Worm (Caenorhabditis elegans) whole organism, L1 larva: Measurements from ENCODE around the gene rml-3.
A peak's percentile ranks its signal among the peaks of the same experiment; 100 is the strongest.

ENCODE experiments used
- C16A3.4 ChIP-seq: fragments of 150-350 bp; optimal IDR thresholded peaks from 2 replicates; lab custom pipeline; 2014; ENCODE audit warnings: missing biosample characterization, missing genetic modification characterization
- alr-1 ChIP-seq: fragments of 200-800 bp; sonication (Bioruptor generic); optimal IDR thresholded peaks from 2 replicates; lab custom pipeline; 2018; ENCODE audit warnings: borderline replicate concordance, mild to moderate bottlenecking, missing genetic modification characterization, missing compliant biosample characterization
- aly-2 ChIP-seq: fragments of 150-350 bp; optimal IDR thresholded peaks from 2 replicates; lab custom pipeline; 2014; ENCODE audit warnings: missing biosample characterization, missing genetic modification characterization
- ama-1 ChIP-seq: fragments of 150-350 bp; optimal IDR thresholded peaks from 2 replicates; lab custom pipeline; 2014
- blmp-1 ChIP-seq: fragments of 150-350 bp; optimal IDR thresholded peaks from 2 replicates; lab custom pipeline; 2014; ENCODE audit warnings: missing biosample characterization, missing genetic modification characterization
- ceh-63 ChIP-seq: fragments of 200-800 bp; sonication (Bioruptor generic); optimal IDR thresholded peaks from 2 replicates; lab custom pipeline; 2018; ENCODE audit warnings: mild to moderate bottlenecking, missing genetic modification characterization, missing compliant biosample characterization
- ceh-8 ChIP-seq: fragments of 200-800 bp; sonication (Bioruptor generic); optimal IDR thresholded peaks from 2 replicates; lab custom pipeline; 2018; ENCODE audit warnings: mild to moderate bottlenecking, missing genetic modification characterization, moderate library complexity, missing compliant biosample characterization
- ceh-90 ChIP-seq: sonication (generic microtip); optimal IDR thresholded peaks from 2 replicates; lab custom pipeline; 2016; ENCODE audit warnings: missing genetic modification characterization, missing compliant biosample characterization
- ces-1 ChIP-seq: fragments of 150-350 bp; optimal IDR thresholded peaks from 2 replicates; lab custom pipeline; 2014; ENCODE audit warnings: missing biosample characterization, missing genetic modification reagents, missing genetic modification characterization
- dpl-1 ChIP-seq, 3 experiments: fragments of 150-350 bp in 2 of 3; sonication (generic microtip) in 1 of 3; optimal IDR thresholded peaks; 2 replicates each; lab custom pipeline; 2014 to 2017; ENCODE audit warnings: missing biosample characterization in 3 of 3, missing genetic modification characterization in 3 of 3, missing genetic modification reagents in 3 of 3
- dsc-1 ChIP-seq: sonication (generic microtip); optimal IDR thresholded peaks from 2 replicates; lab custom pipeline; 2016; ENCODE audit warnings: mild to moderate bottlenecking, missing genetic modification characterization, missing compliant biosample characterization
- elt-3 ChIP-seq, 6 experiments: fragments of 150-350 bp in 1 of 6; sonication (generic microtip); optimal IDR thresholded peaks; 2 replicates each; lab custom pipeline; 2017 to 2018; ENCODE audit warnings: missing biosample characterization in 6 of 6, missing genetic modification characterization in 6 of 6, inconsistent platforms in 1 of 6
- ets-5 ChIP-seq: fragments of 200-800 bp; sonication (Bioruptor generic); IDR thresholded peaks from 2 replicates; pipeline ENCODE4 v1.3.6; 2022; ENCODE audit warnings: missing genetic modification characterization, missing compliant biosample characterization
- fkh-10 ChIP-seq: sonication (generic microtip); optimal IDR thresholded peaks from 2 replicates; lab custom pipeline; 2017; ENCODE audit warnings: missing biosample characterization, missing genetic modification reagents, missing genetic modification characterization
- fos-1 ChIP-seq: fragments of 150-350 bp; optimal IDR thresholded peaks from 2 replicates; lab custom pipeline; 2014; ENCODE audit warnings: missing biosample characterization, missing genetic modification characterization
- grh-1 ChIP-seq: fragments of 200-800 bp; sonication (Bioruptor generic); IDR thresholded peaks from 2 replicates; pipeline ENCODE4 v1.3.6; 2022; ENCODE audit warnings: missing genetic modification reagents, missing genetic modification characterization, missing compliant biosample characterization
- hlh-17 ChIP-seq: fragments of 200-800 bp; sonication (Bioruptor generic); optimal IDR thresholded peaks from 2 replicates; lab custom pipeline; 2018; ENCODE audit warnings: missing genetic modification characterization, mild to moderate bottlenecking, missing compliant biosample characterization, moderate library complexity, borderline replicate concordance
- lin-14 ChIP-seq: fragments of 200-800 bp; sonication (Bioruptor generic); optimal IDR thresholded peaks from 2 replicates; lab custom pipeline; 2018; ENCODE audit warnings: mild to moderate bottlenecking, missing genetic modification characterization, moderate library complexity, missing compliant biosample characterization
- lin-35 ChIP-seq, 2 experiments: fragments of 150-350 bp; optimal IDR thresholded peaks; 2 replicates each; lab custom pipeline; 2014; ENCODE audit warnings: missing biosample characterization in 2 of 2, missing genetic modification characterization in 2 of 2, missing genetic modification reagents in 2 of 2
- lsy-2 ChIP-seq, 2 experiments: fragments of 150-350 bp; optimal IDR thresholded peaks; 2 replicates each; lab custom pipeline; 2014; ENCODE audit warnings: missing biosample characterization in 2 of 2, missing genetic modification characterization in 2 of 2
- mab-9 ChIP-seq: fragments of 200-800 bp; sonication (Bioruptor generic); IDR thresholded peaks from 2 replicates; pipeline ENCODE4 v1.3.6; 2022; ENCODE audit warnings: missing genetic modification reagents, missing genetic modification characterization, missing compliant biosample characterization
- mdl-1 ChIP-seq, 2 experiments: fragments of 150-350 bp; optimal IDR thresholded peaks; 2 replicates each; lab custom pipeline; 2014 to 2017; ENCODE audit warnings: missing biosample characterization in 2 of 2, missing genetic modification characterization in 2 of 2, inconsistent platforms in 1 of 2
- mep-1 ChIP-seq: fragments of 150-350 bp; optimal IDR thresholded peaks from 2 replicates; lab custom pipeline; 2014; ENCODE audit warnings: missing biosample characterization, missing genetic modification characterization
- nhr-11 ChIP-seq: fragments of 150-350 bp; optimal IDR thresholded peaks from 2 replicates; lab custom pipeline; 2014; ENCODE audit warnings: missing biosample characterization, missing genetic modification characterization
- nhr-12 ChIP-seq: sonication (generic microtip); optimal IDR thresholded peaks from 2 replicates; lab custom pipeline; 2017; ENCODE audit warnings: missing biosample characterization, missing genetic modification characterization
- nhr-19 ChIP-seq: fragments of 200-800 bp; sonication (Bioruptor generic); conservative IDR thresholded peaks from 2 replicates; pipeline ENCODE4 v1.3.6; 2022; ENCODE audit warnings: missing genetic modification characterization, missing compliant biosample characterization
- nhr-20 ChIP-seq: sonication (generic microtip); optimal IDR thresholded peaks from 2 replicates; lab custom pipeline; 2016; ENCODE audit warnings: mild to moderate bottlenecking, missing genetic modification characterization, missing compliant biosample characterization
- nhr-47 ChIP-seq: sonication (generic microtip); optimal IDR thresholded peaks from 2 replicates; lab custom pipeline; 2016; ENCODE audit warnings: mild to moderate bottlenecking, missing genetic modification characterization, moderate library complexity, missing compliant biosample characterization
- nhr-71 ChIP-seq: sonication (generic microtip); optimal IDR thresholded peaks from 2 replicates; lab custom pipeline; 2016; ENCODE audit warnings: mild to moderate bottlenecking, missing genetic modification characterization, moderate library complexity, missing compliant biosample characterization
- nhr-84 ChIP-seq: sonication (generic microtip); optimal IDR thresholded peaks from 2 replicates; lab custom pipeline; 2017; ENCODE audit warnings: missing biosample characterization, missing genetic modification characterization
- nhr-85 ChIP-seq: sonication (generic microtip); peaks from one replicate; lab custom pipeline; 2016; ENCODE audit warnings: missing genetic modification characterization, inconsistent platforms, missing compliant biosample characterization
- nhr-90 ChIP-seq: sonication (generic microtip); optimal IDR thresholded peaks from 2 replicates; lab custom pipeline; 2016; ENCODE audit warnings: mild to moderate bottlenecking, missing genetic modification characterization, missing compliant biosample characterization; ENCODE audit not compliant: poor library complexity
- pag-3 ChIP-seq: sonication (generic microtip); optimal IDR thresholded peaks from 2 replicates; lab custom pipeline; 2017; ENCODE audit warnings: missing genetic modification characterization, mild to moderate bottlenecking, missing compliant biosample characterization, antibody characterized with exemption, borderline replicate concordance; ENCODE audit not compliant: insufficient read depth
- pqm-1 ChIP-seq: sonication (generic microtip); optimal IDR thresholded peaks from 3 replicates; lab custom pipeline; 2017; ENCODE audit warnings: missing biosample characterization, missing genetic modification characterization
- rnt-1 ChIP-seq: sonication (generic microtip); optimal IDR thresholded peaks from 2 replicates; lab custom pipeline; 2016; ENCODE audit warnings: mild to moderate bottlenecking, missing genetic modification characterization, moderate library complexity, missing compliant biosample characterization
- snu-23 ChIP-seq: sonication (generic microtip); optimal IDR thresholded peaks from 2 replicates; lab custom pipeline; 2016; ENCODE audit warnings: missing genetic modification characterization, missing compliant biosample characterization
- sox-4 ChIP-seq: sonication (generic microtip); optimal IDR thresholded peaks from 2 replicates; lab custom pipeline; 2016; ENCODE audit warnings: missing genetic modification characterization, missing compliant biosample characterization
- sptf-1 ChIP-seq: fragments of 150-350 bp; optimal IDR thresholded peaks from 2 replicates; lab custom pipeline; 2014; ENCODE audit warnings: missing biosample characterization, missing genetic modification characterization
- swsn-7 ChIP-seq: sonication (generic microtip); optimal IDR thresholded peaks from 2 replicates; lab custom pipeline; 2016; ENCODE audit warnings: missing genetic modification characterization, missing compliant biosample characterization
- tbx-2 ChIP-seq: sonication (generic microtip); optimal IDR thresholded peaks from 2 replicates; lab custom pipeline; 2016; ENCODE audit warnings: missing genetic modification characterization, missing compliant biosample characterization
- unc-62 ChIP-seq: fragments of 150-350 bp; optimal IDR thresholded peaks from 2 replicates; lab custom pipeline; 2014; ENCODE audit warnings: missing biosample characterization, missing genetic modification reagents, missing genetic modification characterization
- unc-86 ChIP-seq: sonication (generic microtip); optimal IDR thresholded peaks from 2 replicates; lab custom pipeline; 2016; ENCODE audit warnings: missing genetic modification characterization, missing compliant biosample characterization
- xbp-1 ChIP-seq: sonication (generic microtip); optimal IDR thresholded peaks from 2 replicates; lab custom pipeline; 2016; ENCODE audit warnings: missing genetic modification characterization, missing compliant biosample characterization
- zip-4 ChIP-seq: fragments of 200-800 bp; sonication (Bioruptor generic); optimal IDR thresholded peaks from 2 replicates; lab custom pipeline; 2018; ENCODE audit warnings: mild to moderate bottlenecking, missing genetic modification characterization, moderate library complexity, missing compliant biosample characterization
- ztf-11 ChIP-seq, 2 experiments: sonication (generic microtip); optimal IDR thresholded peaks; 2 replicates each; lab custom pipeline; 2016 to 2017; ENCODE audit warnings: missing genetic modification characterization in 2 of 2, missing biosample characterization in 1 of 2, missing compliant biosample characterization in 1 of 2
- ztf-4 ChIP-seq: fragments of 150-350 bp; optimal IDR thresholded peaks from 2 replicates; lab custom pipeline; 2014; ENCODE audit warnings: missing biosample characterization, missing genetic modification characterization

Gene rml-3

DNA sequence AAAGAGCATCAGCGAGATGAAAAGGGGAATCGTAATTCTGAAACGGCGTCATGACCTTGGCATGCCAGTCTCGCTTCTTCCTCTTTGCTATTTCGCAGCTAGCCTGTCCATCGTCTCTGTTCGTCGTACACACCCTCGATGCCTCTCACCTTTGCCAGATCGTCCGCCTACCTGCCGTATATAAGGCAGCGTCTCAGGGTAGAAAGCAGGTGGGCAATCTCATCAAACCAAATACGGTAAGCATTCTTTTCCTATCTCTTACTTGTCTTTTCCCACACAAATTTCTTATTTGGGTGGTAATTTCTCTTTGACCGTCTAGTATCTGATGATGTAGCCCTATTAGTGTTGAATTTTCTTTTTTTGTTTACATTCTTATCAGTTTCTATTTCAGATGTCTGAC is 40.8 kb upstream of the rml-3 start, which contains the start of gene col-166:
col-166 (plus strand) TSS at position 392 of the 400 bp plus-strand sequence.
- TF ChIP-seq tbx-2 = peak; percentile 43
- TF ChIP-seq ets-5 = no peak
- peak; percentile 93 for TF ChIP-seq nhr-85
- no peak for TF ChIP-seq nhr-11 (tag; lab: Kevin White, UChicago)
- TF ChIP-seq rnt-1 (tag; lab: Kevin White, UChicago) = no peak
- TF ChIP-seq mep-1 (tag; lab: Kevin White, UChicago) = peak; percentile 23
- TF ChIP-seq elt-3 (tag; optimal IDR thresholded peaks at IDR 0.05; lab: Kevin White, UChicago) = peak in 3 of 6 experiments; percentile 40 to 45 (median 42)
- peak; percentile 8 for TF ChIP-seq pag-3 (tag; lab: Kevin White, UChicago)
- TF ChIP-seq lin-14 (GFP tag; lab: Kevin White, UChicago) = peak; percentile 72
- no peak for TF ChIP-seq mab-9 (GFP tag; lab: Robert Waterston, UW)
- TF ChIP-seq unc-86 = no peak
- no peak for TF ChIP-seq unc-62 (GFP tag; lab: Kevin White, UChicago)
- TF ChIP-seq blmp-1 = peak; percentile 30
- peak; percentile 77 for TF ChIP-seq nhr-90
- TF ChIP-seq nhr-71 (tag; lab: Kevin White, UChicago) = peak; percentile 56
- TF ChIP-seq ama-1 (lab: Kevin White, UChicago) = peak; percentile 64
- TF ChIP-seq lsy-2 (tag; optimal IDR thresholded peaks at IDR 0.05; lab: Kevin White, UChicago) = no peak
- no peak for TF ChIP-seq dpl-1 (GFP tag; optimal IDR thresholded peaks at IDR 0.05; lab: Kevin White, UChicago)
- TF ChIP-seq mdl-1 (tag; optimal IDR thresholded peaks at IDR 0.05; lab: Kevin White, UChicago) = peak in 1 of 2 experiments; percentile 27
- TF ChIP-seq nhr-19 (GFP tag; lab: Robert Waterston, UW) = peak; percentile 18; the same call in 1 of the 2 replicates
- no peak for TF ChIP-seq xbp-1 (tag; lab: Kevin White, UChicago)
- TF ChIP-seq lin-35 (GFP tag; optimal IDR thresholded peaks at IDR 0.05; lab: Kevin White, UChicago) = peak in 1 of 2 experiments; percentile 31
- TF ChIP-seq pqm-1 = no peak
- TF ChIP-seq alr-1 (tag; lab: Kevin White, UChicago) = no peak
- peak; percentile 61 for TF ChIP-seq nhr-20 (tag; lab: Kevin White, UChicago)
- peak; percentile 52 for TF ChIP-seq nhr-47
- 0 out of 2 replicates have a peak, but pooled peaks have one; percentile 21 for TF ChIP-seq grh-1
- TF ChIP-seq snu-23 (GFP tag; lab: Kevin White, UChicago) = peak; percentile 64
- no peak for TF ChIP-seq fkh-10 (GFP tag; lab: Kevin White, UChicago)
- TF ChIP-seq C16A3.4 (tag; lab: Kevin White, UChicago) = no peak

DNA sequence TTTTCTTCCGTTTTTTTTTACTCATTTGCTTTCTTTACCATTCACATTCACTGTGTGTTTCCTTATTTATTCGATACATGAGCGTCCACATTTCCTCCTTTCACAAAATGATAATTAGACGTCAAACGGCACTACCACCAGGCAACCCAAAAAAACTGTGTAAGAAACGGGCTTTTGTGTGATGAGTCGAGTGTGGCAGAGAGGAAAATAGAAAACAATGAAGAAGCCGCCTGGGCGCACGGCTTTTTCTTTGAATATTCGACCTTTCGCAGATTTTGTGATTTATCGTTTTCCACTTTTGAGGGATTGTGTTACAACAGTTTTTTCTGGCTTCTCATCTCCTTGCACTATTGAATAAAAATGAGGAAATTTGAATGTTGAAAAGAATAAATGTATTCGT is 39.4 kb upstream of the rml-3 start:
- TF ChIP-seq blmp-1 (peak; percentile 23), fos-1 (tag; lab: Kevin White, UChicago) (no peak)
- TF ChIP-seq, all 84 proteins: peak for 1

DNA sequence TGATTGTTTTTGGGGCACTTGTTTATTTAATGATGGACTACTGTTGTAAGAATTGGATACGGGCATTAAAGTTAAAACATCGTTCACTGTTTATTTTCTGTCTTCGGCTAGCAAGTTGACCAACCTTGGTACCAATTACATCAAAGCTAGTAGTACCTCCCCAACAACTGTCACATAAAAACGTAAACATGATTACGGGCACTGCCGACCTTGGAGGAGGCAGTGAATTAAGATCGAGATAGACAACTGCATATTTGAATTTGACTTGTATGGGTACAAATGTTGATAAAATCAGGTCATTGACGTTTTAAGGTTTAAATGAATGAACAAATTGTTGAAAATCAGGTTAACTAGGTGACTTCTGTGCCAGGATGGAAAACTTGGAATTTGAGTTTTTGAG is 38.4 kb upstream of the rml-3 start:
- TF ChIP-seq elt-3 (tag; optimal IDR thresholded peaks at IDR 0.05; lab: Kevin White, UChicago) = peak in 2 of 6 experiments; percentile 10 to 58
- TF ChIP-seq blmp-1 = peak; percentile 33
- no peak for TF ChIP-seq zip-4 (GFP tag; lab: Kevin White, UChicago)
- TF ChIP-seq nhr-12 (tag; lab: Kevin White, UChicago) = no peak
- TF ChIP-seq lin-14 (GFP tag; lab: Kevin White, UChicago) = peak; percentile 70
- no peak for TF ChIP-seq mep-1 (tag; lab: Kevin White, UChicago)
- TF ChIP-seq hlh-17 (GFP tag; lab: Kevin White, UChicago) = no peak
- no peak for TF ChIP-seq ceh-90
- TF ChIP-seq ces-1 (GFP tag; lab: Kevin White, UChicago) = no peak
- TF ChIP-seq aly-2 (tag; lab: Kevin White, UChicago) = no peak
- TF ChIP-seq fos-1 (tag; lab: Kevin White, UChicago) = no peak
- no peak for TF ChIP-seq sox-4 (tag; lab: Kevin White, UChicago)
- TF ChIP-seq nhr-84 (tag; lab: Kevin White, UChicago) = no peak
- TF ChIP-seq ztf-11 (tag; optimal IDR thresholded peaks at IDR 0.05; lab: Kevin White, UChicago) = no peak
- TF ChIP-seq ama-1 (lab: Kevin White, UChicago) = no peak
- TF ChIP-seq rnt-1 (tag; lab: Kevin White, UChicago) = no peak
- no peak for TF ChIP-seq pag-3 (tag; lab: Kevin White, UChicago)
- TF ChIP-seq swsn-7 (tag; lab: Kevin White, UChicago) = no peak
- TF ChIP-seq nhr-90 = no peak
- TF ChIP-seq xbp-1 (tag; lab: Kevin White, UChicago) = no peak
- no peak for TF ChIP-seq lin-35 (GFP tag; optimal IDR thresholded peaks at IDR 0.05; lab: Kevin White, UChicago)
- no peak for TF ChIP-seq ztf-4
- no peak for TF ChIP-seq nhr-11 (tag; lab: Kevin White, UChicago)
- TF ChIP-seq tbx-2 = no peak
- no peak for TF ChIP-seq ets-5
- TF ChIP-seq dsc-1 = no peak
- TF ChIP-seq mab-9 (GFP tag; lab: Robert Waterston, UW) = no peak
- no peak for TF ChIP-seq ceh-63 (GFP tag; lab: Kevin White, UChicago)
- TF ChIP-seq sptf-1 (tag; lab: Kevin White, UChicago) = no peak
- TF ChIP-seq C16A3.4 (tag; lab: Kevin White, UChicago) = no peak
- TF ChIP-seq ceh-8 = no peak
- no peak for TF ChIP-seq unc-62 (GFP tag; lab: Kevin White, UChicago)
- TF ChIP-seq nhr-20 (tag; lab: Kevin White, UChicago) = peak; percentile 40
